Worm (Caenorhabditis elegans): ENCODE results near the gene ZC262.7.

The ZC262.7 gene

ce11 chrIII:8370846-8371257, 26.7 kb upstream of the ZC262.7 start:
- TF ChIP-seq nhr-80 (tag; optimal IDR thresholded peaks at IDR 0.05) (peak; percentile 61), Y53F4B.3 (GFP tag; IDR thresholded peaks at IDR 0.05) (no peak), attf-5 (GFP tag; optimal IDR thresholded peaks at IDR 0.05) (peak; percentile 4), hmg-1.2 (GFP tag; IDR thresholded peaks at IDR 0.05) (peak; percentile 66; the same call in 1 of the 2 replicates), bed-1 (GFP tag; IDR thresholded peaks at IDR 0.05) (no peak), cebp-1 (GFP tag; IDR thresholded peaks at IDR 0.05) (no peak), cebp-1 (tag; optimal IDR thresholded peaks at IDR 0.05) (peak; percentile 68), ztf-26 (tag; optimal IDR thresholded peaks at IDR 0.05) (peak; percentile 24), let-607 (tag; optimal IDR thresholded peaks at IDR 0.05) (peak in 1 of 2 experiments; percentile 2), lin-40 (tag; optimal IDR thresholded peaks at IDR 0.05) (peak; percentile 73), ceh-91 (GFP tag; IDR thresholded peaks at IDR 0.05) (no peak)

- peak; percentile 64 for TF ChIP-seq lin-54 (GFP tag; optimal IDR thresholded peaks at IDR 0.05)
- TF ChIP-seq snpc-1.3 (tag; optimal IDR thresholded peaks at IDR 0.05; ENCODE audit: insufficient read depth): peak; percentile 54
- no peak for TF ChIP-seq ets-4 (GFP tag; optimal IDR thresholded peaks at IDR 0.05)
- TF ChIP-seq lin-40 (tag; optimal IDR thresholded peaks at IDR 0.05): no peak
- TF ChIP-seq hmg-1.2 (GFP tag; IDR thresholded peaks at IDR 0.05): peak; percentile 71
- TF ChIP-seq F22D6.2 (tag; optimal IDR thresholded peaks at IDR 0.05): no peak
- peak; percentile 38 for TF ChIP-seq lsl-1 (GFP tag; optimal IDR thresholded peaks at IDR 0.05)
- peak; percentile 60 for TF ChIP-seq efl-1 (GFP tag; optimal IDR thresholded peaks at IDR 0.05)
- TF ChIP-seq ccch-3 (GFP tag; optimal IDR thresholded peaks at IDR 0.05): no peak
- peak; percentile 28; the same call in 1 of the 2 replicates for TF ChIP-seq madf-6 (GFP tag; IDR thresholded peaks at IDR 0.05)
- no peak for TF ChIP-seq ceh-100 (GFP tag; IDR thresholded peaks at IDR 0.05)
- peak; percentile 69 for TF ChIP-seq F33H1.4 (GFP tag; IDR thresholded peaks at IDR 0.05)
These were observed 26.1 kb upstream of the ZC262.7 start for ce11 chrIII:8370188-8370587.

- TF ChIP-seq hrde-1 (tag; optimal IDR thresholded peaks at IDR 0.05; ENCODE audit: borderline replicate concordance): no peak
- TF ChIP-seq sea-2 (GFP tag; IDR thresholded peaks at IDR 0.05): no peak
- no peak for TF ChIP-seq lsl-1 (GFP tag; optimal IDR thresholded peaks at IDR 0.05)
- TF ChIP-seq tlf-1 (GFP tag; optimal IDR thresholded peaks at IDR 0.05): no peak
- TF ChIP-seq F49E8.2 (tag; optimal IDR thresholded peaks at IDR 0.05; ENCODE audit: insufficient read depth): no peak
- TF ChIP-seq somi-1 (GFP tag; optimal IDR thresholded peaks at IDR 0.05): no peak
- no peak for TF ChIP-seq madf-10 (tag; optimal IDR thresholded peaks at IDR 0.05)
- TF ChIP-seq egl-18 (GFP tag; IDR thresholded peaks at IDR 0.05): no peak
These were observed 25.0 kb upstream of the ZC262.7 start for ce11 chrIII:8369172-8369571.

- TF ChIP-seq D2030.7 (GFP tag; IDR thresholded peaks at IDR 0.05) (no peak), atf-7 (tag; optimal IDR thresholded peaks at IDR 0.05) (no peak), Y79H2A.3 (GFP tag; conservative IDR thresholded peaks at IDR 0.05) (no peak), somi-1 (GFP tag; optimal IDR thresholded peaks at IDR 0.05) (no peak), Y67H2A.10 (GFP tag; conservative IDR thresholded peaks at IDR 0.05) (no peak), aptf-2 (GFP tag; conservative IDR thresholded peaks at IDR 0.05) (no peak), lin-40 (tag; optimal IDR thresholded peaks at IDR 0.05) (no peak)
These were observed 24.5 kb upstream of the ZC262.7 start, which contains the start of gene R05D3.9 for ce11 chrIII:8368619-8369018. Gene R05D3.9, minus strand, starts transcription at chrIII:8368719.
